Fruit fly (Drosophila melanogaster): ENCODE measurements around the gene lwr.

- TF ChIP-seq Ets98B (GFP tag; IDR thresholded peaks at IDR 0.05) (peak; percentile 17; the same call in 1 of the 2 replicates), EcR (GFP tag; optimal IDR thresholded peaks at IDR 0.05) (no peak), CG32121 (GFP tag; IDR thresholded peaks at IDR 0.05) (no peak), CG10348 (GFP tag; IDR thresholded peaks at IDR 0.05) (no peak), CG14655 (GFP tag; optimal IDR thresholded peaks at IDR 0.05) (no peak), gl (tag; optimal IDR thresholded peaks at IDR 0.05) (no peak), CG34367 (tag; optimal IDR thresholded peaks at IDR 0.05) (no peak), CG13204 (GFP tag; optimal IDR thresholded peaks at IDR 0.05) (no peak), CG8159 (tag; optimal IDR thresholded peaks at IDR 0.05) (no peak), rn (GFP tag; IDR thresholded peaks at IDR 0.05) (no peak), fd96Ca (GFP tag; IDR thresholded peaks at IDR 0.05) (no peak), CG15710 (tag; optimal IDR thresholded peaks at IDR 0.05) (no peak), CG12605 (GFP tag; IDR thresholded peaks at IDR 0.05) (no peak)
Measured at dm6 chr2L:544444-545179, 2.2 kb upstream of the lwr start, which contains the start of the genes Spp and nAChRbeta3.

All from whole organism, pupa.